Worm (Caenorhabditis elegans) whole organism, L4/young adult: ENCODE data around the gene acr-14.

ENCODE experiments used
- W03F9.2 ChIP-seq: fragments of 150-350 bp; optimal IDR thresholded peaks from 2 replicates; lab custom pipeline; 2014; ENCODE audit warnings: missing biosample characterization, missing genetic modification characterization
- dao-5 ChIP-seq: sonication (generic microtip); optimal IDR thresholded peaks from 2 replicates; lab custom pipeline; 2016; ENCODE audit warnings: missing genotype, missing genetic modification characterization, moderate library complexity, missing compliant biosample characterization
- him-1 ChIP-seq: sonication (generic microtip); optimal IDR thresholded peaks from 2 replicates; lab custom pipeline; 2016; ENCODE audit warnings: missing genotype, missing genetic modification reagents, missing genetic modification characterization, missing compliant biosample characterization

DNA sequence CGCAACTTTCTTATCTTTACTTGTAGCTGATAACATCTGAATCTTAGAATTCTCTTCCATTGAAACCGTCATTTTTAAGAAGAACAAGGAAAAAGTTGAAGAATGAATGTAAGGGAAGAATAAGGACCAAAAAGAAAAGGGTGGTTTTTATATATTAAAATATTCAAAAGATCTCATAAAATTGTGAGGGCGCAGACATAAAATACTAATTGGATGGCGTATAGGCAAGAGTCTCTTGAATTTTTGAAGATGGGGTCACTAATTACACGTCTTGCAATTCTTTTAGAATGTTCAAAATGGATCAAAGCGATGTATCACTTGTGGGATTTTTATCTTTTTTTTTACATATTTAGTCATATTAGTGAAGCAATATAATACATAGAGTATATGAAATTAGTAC is 35.7 kb upstream of the acr-14 start, which contains the start of gene twk-3:
- TF ChIP-seq W03F9.2 (tag; lab: Kevin White, UChicago) (no peak), him-1 (no peak), dao-5 (tag; lab: Kevin White, UChicago) (no peak)
